Worm (Caenorhabditis elegans) whole organism, L4/young adult: Measurements from ENCODE around the gene sre-27.

Source experiments
- W03F9.2 ChIP-seq: fragments of 150-350 bp; optimal IDR thresholded peaks from 2 replicates; lab custom pipeline; 2014; ENCODE audit warnings: missing biosample characterization, missing genetic modification characterization
- dao-5 ChIP-seq: sonication (generic microtip); optimal IDR thresholded peaks from 2 replicates; lab custom pipeline; 2016; ENCODE audit warnings: missing genotype, missing genetic modification characterization, moderate library complexity, missing compliant biosample characterization
- him-1 ChIP-seq: sonication (generic microtip); optimal IDR thresholded peaks from 2 replicates; lab custom pipeline; 2016; ENCODE audit warnings: missing genotype, missing genetic modification reagents, missing genetic modification characterization, missing compliant biosample characterization

- TF ChIP-seq him-1 (tag; lab: Kevin White, UChicago) (peak; percentile 12), dao-5 (no peak), W03F9.2 (tag; lab: Kevin White, UChicago) (no peak)
Observed at ce11 chrII:12378793-12379192, 38.6 kb downstream of the sre-27 start.
